Worm (Caenorhabditis elegans): Measurements from ENCODE around the gene Y50E8A.1.

Y50E8A.1 gene

ce11 chrV:14695713-14696112 is 31.0 kb upstream of the Y50E8A.1 start:
- TF ChIP-seq unc-120 (tag; optimal IDR thresholded peaks at IDR 0.05; ENCODE audit: poor library complexity, severe bottlenecking) = peak; percentile 35
- TF ChIP-seq hlh-1 (tag; optimal IDR thresholded peaks at IDR 0.05) = peak; percentile 50
- peak; percentile 32 for TF ChIP-seq unc-62 (GFP tag; optimal IDR thresholded peaks at IDR 0.05)
- TF ChIP-seq drap-1 (GFP tag; optimal IDR thresholded peaks at IDR 0.05) = no peak

DNA sequence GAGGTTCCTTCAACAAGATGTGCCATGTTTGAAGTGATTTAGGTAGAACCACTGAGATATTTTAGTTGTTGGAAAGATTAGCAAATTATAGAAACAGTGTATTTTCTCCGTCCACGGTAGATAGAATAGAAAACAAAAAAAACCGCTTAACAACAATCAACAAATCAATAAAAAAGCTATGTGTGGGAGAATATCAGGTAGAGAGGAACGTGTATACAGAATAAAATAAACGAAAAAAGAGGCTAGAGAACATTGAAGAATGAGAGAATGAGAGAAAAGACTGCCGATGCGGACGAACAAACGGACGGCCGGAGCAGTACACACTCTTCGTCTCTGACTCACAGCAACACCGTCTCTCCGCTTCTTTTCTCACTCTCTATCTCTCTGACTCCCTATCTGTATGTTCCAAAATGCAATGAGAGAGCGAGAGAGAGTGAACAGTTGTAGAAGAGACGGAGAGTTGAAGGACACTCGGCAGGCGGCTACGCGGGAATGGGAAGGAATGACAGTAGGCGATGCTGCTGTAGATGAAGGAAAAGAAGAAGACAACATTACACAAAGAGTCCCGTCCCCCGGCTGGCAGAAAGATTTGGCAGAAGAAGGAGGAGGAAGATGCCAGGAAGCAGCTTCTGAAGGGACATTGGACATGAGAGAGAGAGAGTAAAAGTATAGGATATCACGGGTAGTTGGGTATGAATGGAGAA is 29.9 kb upstream of the Y50E8A.1 start, which contains the start of gene unc-112:
Gene unc-112 (minus strand): TSS at position 51 of the 704 bp plus-strand sequence.
- TF ChIP-seq pha-4 (tag; optimal IDR thresholded peaks at IDR 0.05) = peak; percentile 80
- peak; percentile 86 for TF ChIP-seq ham-2 (GFP tag; optimal IDR thresholded peaks at IDR 0.05)
- peak; percentile 31 for TF ChIP-seq nhr-237 (tag; optimal IDR thresholded peaks at IDR 0.05)
- TF ChIP-seq nhr-2 (tag; optimal IDR thresholded peaks at IDR 0.05) = peak; percentile 72
- peak; percentile 98 for TF ChIP-seq hlh-1 (tag; optimal IDR thresholded peaks at IDR 0.05)
- TF ChIP-seq M03D4.4 (tag; optimal IDR thresholded peaks at IDR 0.05) = peak; percentile 42
- TF ChIP-seq nhr-28 (tag; optimal IDR thresholded peaks at IDR 0.05) = no peak
- peak; percentile 6 for TF ChIP-seq ceh-39 (tag; optimal IDR thresholded peaks at IDR 0.05)
- TF ChIP-seq lin-13 (tag; optimal IDR thresholded peaks at IDR 0.05) = peak; percentile 15
- peak; percentile 14 for TF ChIP-seq elt-3 (tag; optimal IDR thresholded peaks at IDR 0.05)
- peak; percentile 76 for TF ChIP-seq cnd-1 (tag; optimal IDR thresholded peaks at IDR 0.05)
- TF ChIP-seq zip-8 (tag; optimal IDR thresholded peaks at IDR 0.05) = no peak
- peak; percentile 66 for TF ChIP-seq mep-1 (tag; optimal IDR thresholded peaks at IDR 0.05)
- TF ChIP-seq mls-2 (tag; optimal IDR thresholded peaks at IDR 0.05) = peak; percentile 89
- TF ChIP-seq lsy-2 (tag; optimal IDR thresholded peaks at IDR 0.05) = peak; percentile 35
- peak; percentile 91 for TF ChIP-seq drap-1 (GFP tag; optimal IDR thresholded peaks at IDR 0.05)
- peak; percentile 90 for TF ChIP-seq ces-1 (GFP tag; optimal IDR thresholded peaks at IDR 0.05)
- TF ChIP-seq snpc-4 (tag; optimal IDR thresholded peaks at IDR 0.05) = no peak
- no peak for TF ChIP-seq lin-32 (GFP tag; optimal IDR thresholded peaks at IDR 0.05)
- TF ChIP-seq unc-62 (GFP tag; optimal IDR thresholded peaks at IDR 0.05) = peak; percentile 97
- TF ChIP-seq ztf-11 (tag; optimal IDR thresholded peaks at IDR 0.05) = peak; percentile 78
- TF ChIP-seq sptf-1 (tag; optimal IDR thresholded peaks at IDR 0.05) = peak; percentile 77
- TF ChIP-seq unc-120 (tag; optimal IDR thresholded peaks at IDR 0.05; ENCODE audit: poor library complexity, severe bottlenecking) = peak; percentile 99
- no peak for TF ChIP-seq sem-2 (GFP tag; optimal IDR thresholded peaks at IDR 0.05)

DNA sequence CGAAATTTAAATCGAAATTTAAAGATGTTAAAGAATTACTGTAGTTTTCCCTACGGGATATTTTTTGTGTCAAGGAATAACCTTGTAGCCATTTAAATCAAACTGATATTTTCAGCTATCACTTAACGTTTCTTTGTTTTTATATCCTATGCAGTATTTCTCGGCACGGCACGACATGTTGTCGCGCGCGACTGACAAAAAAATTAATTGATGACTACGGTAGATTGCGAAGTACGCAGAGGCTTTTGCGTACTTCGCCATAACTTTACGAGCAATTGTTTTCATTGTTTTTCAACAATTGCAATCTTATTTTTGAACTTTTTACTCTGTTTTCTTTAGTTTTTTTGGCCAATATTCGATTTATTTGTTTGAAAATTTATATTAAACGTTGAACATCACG is 28.7 kb upstream of the Y50E8A.1 start:
- TF ChIP-seq lsy-2 (tag; optimal IDR thresholded peaks at IDR 0.05) (peak; percentile 17), flh-1 (GFP tag; optimal IDR thresholded peaks at IDR 0.05) (no peak), nhr-2 (tag; optimal IDR thresholded peaks at IDR 0.05) (no peak), ham-2 (GFP tag; optimal IDR thresholded peaks at IDR 0.05) (no peak)

- TF ChIP-seq ham-2 (GFP tag; optimal IDR thresholded peaks at IDR 0.05) (no peak), nhr-2 (tag; optimal IDR thresholded peaks at IDR 0.05) (no peak), nhr-237 (tag; optimal IDR thresholded peaks at IDR 0.05) (no peak)
Observed at ce11 chrV:14698666-14699065, 28.0 kb upstream of the Y50E8A.1 start, which contains the start of gene set-5. TSS of gene set-5 (plus strand) at chrV:14698966.

DNA sequence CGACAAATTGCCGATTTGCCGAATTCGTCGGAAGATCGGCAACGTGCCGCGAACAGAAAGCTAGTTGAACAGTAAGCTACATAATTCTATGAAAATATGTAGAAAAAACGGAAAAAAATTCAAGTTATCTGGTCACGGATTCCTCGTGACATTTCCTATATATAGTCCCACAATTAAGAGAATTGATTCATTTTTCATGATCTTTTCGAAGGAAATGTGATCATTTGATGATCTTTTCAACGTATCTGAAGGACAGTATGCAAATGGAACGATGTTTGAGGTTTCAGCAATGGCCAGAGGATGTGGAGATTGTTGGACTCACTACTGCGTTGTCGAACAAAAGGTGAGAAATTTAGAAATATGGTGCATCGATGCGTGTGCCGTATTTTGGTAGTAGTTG is 18.7 kb upstream of the Y50E8A.1 start, which contains the start of gene R08A2.9:
Gene R08A2.9 (plus strand): TSS at position 301 of the 400 bp plus-strand sequence.
- no peak for TF ChIP-seq nhr-28 (tag; optimal IDR thresholded peaks at IDR 0.05)
- TF ChIP-seq ceh-39 (tag; optimal IDR thresholded peaks at IDR 0.05) = no peak
- TF ChIP-seq blmp-1 (tag; optimal IDR thresholded peaks at IDR 0.05) = no peak
- TF ChIP-seq lsy-2 (tag; optimal IDR thresholded peaks at IDR 0.05) = no peak
- TF ChIP-seq nhr-237 (tag; optimal IDR thresholded peaks at IDR 0.05) = no peak
- no peak for TF ChIP-seq ces-1 (GFP tag; optimal IDR thresholded peaks at IDR 0.05)
- no peak for TF ChIP-seq pha-4 (tag; optimal IDR thresholded peaks at IDR 0.05)
- TF ChIP-seq unc-120 (tag; optimal IDR thresholded peaks at IDR 0.05; ENCODE audit: poor library complexity, severe bottlenecking) = no peak
- TF ChIP-seq mab-5 (tag; optimal IDR thresholded peaks at IDR 0.05) = no peak
- TF ChIP-seq ceh-83 (GFP tag; optimal IDR thresholded peaks at IDR 0.05) = no peak
- no peak for TF ChIP-seq elt-3 (tag; optimal IDR thresholded peaks at IDR 0.05)

DNA sequence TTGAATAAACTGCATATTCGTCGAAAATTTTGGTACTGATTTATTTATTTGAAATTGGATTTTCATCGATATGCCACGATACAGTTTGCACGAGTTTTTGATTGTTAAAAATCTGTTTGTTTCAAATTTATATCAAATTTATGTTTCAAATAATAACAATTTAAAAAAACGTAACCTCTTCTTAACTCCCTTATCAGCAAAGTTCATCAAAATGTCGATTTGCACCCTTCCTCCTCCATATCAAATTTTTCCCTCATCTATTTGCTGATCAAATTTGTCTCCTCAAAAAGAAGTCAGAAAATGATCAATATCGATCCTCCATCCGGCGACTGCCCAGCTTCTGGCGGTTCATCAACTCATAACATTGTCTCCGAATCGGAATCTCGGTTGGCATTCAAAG is 15.6 kb upstream of the Y50E8A.1 start, which contains the start of gene ssp-33:
Gene ssp-33 (plus strand): TSS at position 301 of the 400 bp plus-strand sequence.
- TF ChIP-seq ceh-83 (GFP tag; optimal IDR thresholded peaks at IDR 0.05) = no peak
- TF ChIP-seq nhr-2 (tag; optimal IDR thresholded peaks at IDR 0.05) = no peak
- no peak for TF ChIP-seq drap-1 (GFP tag; optimal IDR thresholded peaks at IDR 0.05)
- TF ChIP-seq nhr-237 (tag; optimal IDR thresholded peaks at IDR 0.05) = no peak
- TF ChIP-seq pha-4 (tag; optimal IDR thresholded peaks at IDR 0.05) = no peak
- TF ChIP-seq lsy-2 (tag; optimal IDR thresholded peaks at IDR 0.05) = no peak
- no peak for TF ChIP-seq sptf-1 (tag; optimal IDR thresholded peaks at IDR 0.05)
- TF ChIP-seq ceh-39 (tag; optimal IDR thresholded peaks at IDR 0.05) = no peak
- no peak for TF ChIP-seq M03D4.4 (tag; optimal IDR thresholded peaks at IDR 0.05)
- TF ChIP-seq tbx-8 (GFP tag; optimal IDR thresholded peaks at IDR 0.05) = no peak
- no peak for TF ChIP-seq elt-3 (tag; optimal IDR thresholded peaks at IDR 0.05)
- no peak for TF ChIP-seq bed-3 (GFP tag; optimal IDR thresholded peaks at IDR 0.05)
- no peak for TF ChIP-seq ztf-11 (tag; optimal IDR thresholded peaks at IDR 0.05)
